Worm (Caenorhabditis elegans) whole organism, L1 larva: ENCODE results near the gene F18E3.12.

Experiments
- C04F5.9 ChIP-seq: sonication (generic microtip); optimal IDR thresholded peaks from 2 replicates; lab custom pipeline; 2016; ENCODE audit warnings: missing genetic modification characterization, missing compliant biosample characterization
- alr-1 ChIP-seq: fragments of 200-800 bp; sonication (Bioruptor generic); optimal IDR thresholded peaks from 2 replicates; lab custom pipeline; 2018; ENCODE audit warnings: borderline replicate concordance, mild to moderate bottlenecking, missing genetic modification characterization, missing compliant biosample characterization
- ama-1 ChIP-seq: fragments of 150-350 bp; optimal IDR thresholded peaks from 2 replicates; lab custom pipeline; 2014
- blmp-1 ChIP-seq: fragments of 150-350 bp; optimal IDR thresholded peaks from 2 replicates; lab custom pipeline; 2014; ENCODE audit warnings: missing biosample characterization, missing genetic modification characterization
- ceh-63 ChIP-seq: fragments of 200-800 bp; sonication (Bioruptor generic); optimal IDR thresholded peaks from 2 replicates; lab custom pipeline; 2018; ENCODE audit warnings: mild to moderate bottlenecking, missing genetic modification characterization, missing compliant biosample characterization
- ceh-8 ChIP-seq: fragments of 200-800 bp; sonication (Bioruptor generic); optimal IDR thresholded peaks from 2 replicates; lab custom pipeline; 2018; ENCODE audit warnings: mild to moderate bottlenecking, missing genetic modification characterization, moderate library complexity, missing compliant biosample characterization
- ceh-88 ChIP-seq: fragments of 200-800 bp; sonication (Bioruptor generic); IDR thresholded peaks from 2 replicates; pipeline ENCODE4 v1.3.6; 2022; ENCODE audit warnings: missing genetic modification characterization, missing compliant biosample characterization
- efl-1 ChIP-seq, 4 experiments: fragments of 150-350 bp; optimal IDR thresholded peaks in 3 of 4; peaks in 1 of 4; 1 replicate in 1 of 4; 2 replicates in 3 of 4; lab custom pipeline; 2014; ENCODE audit warnings: missing biosample characterization in 2 of 4, missing genetic modification characterization in 2 of 4, missing genetic modification reagents in 2 of 4
- egl-13 ChIP-seq: sonication (generic microtip); optimal IDR thresholded peaks from 2 replicates; lab custom pipeline; 2016; ENCODE audit warnings: missing genotype, missing genetic modification reagents, missing genetic modification characterization, missing compliant biosample characterization
- elt-3 ChIP-seq, 6 experiments: fragments of 150-350 bp in 1 of 6; sonication (generic microtip); optimal IDR thresholded peaks; 2 replicates each; lab custom pipeline; 2017 to 2018; ENCODE audit warnings: missing biosample characterization in 6 of 6, missing genetic modification characterization in 6 of 6, inconsistent platforms in 1 of 6
- ets-5 ChIP-seq: fragments of 200-800 bp; sonication (Bioruptor generic); IDR thresholded peaks from 2 replicates; pipeline ENCODE4 v1.3.6; 2022; ENCODE audit warnings: missing genetic modification characterization, missing compliant biosample characterization
- fkh-8 ChIP-seq: sonication (generic microtip); optimal IDR thresholded peaks from 2 replicates; lab custom pipeline; 2016; ENCODE audit warnings: mild to moderate bottlenecking, missing genetic modification characterization, missing compliant biosample characterization
- hlh-4 ChIP-seq: sonication (generic microtip); optimal IDR thresholded peaks from 2 replicates; lab custom pipeline; 2016; ENCODE audit warnings: mild to moderate bottlenecking, missing genetic modification characterization, missing compliant biosample characterization
- hpl-2 ChIP-seq: fragments of 150-350 bp; optimal IDR thresholded peaks from 2 replicates; lab custom pipeline; 2014; ENCODE audit warnings: missing biosample characterization, missing genetic modification reagents, missing genetic modification characterization
- lin-14 ChIP-seq: fragments of 200-800 bp; sonication (Bioruptor generic); optimal IDR thresholded peaks from 2 replicates; lab custom pipeline; 2018; ENCODE audit warnings: mild to moderate bottlenecking, missing genetic modification characterization, moderate library complexity, missing compliant biosample characterization
- lin-15B ChIP-seq: fragments of 150-350 bp; sonication (generic microtip); optimal IDR thresholded peaks from 3 replicates; lab custom pipeline; 2014; ENCODE audit warnings: missing biosample characterization, missing genetic modification characterization
- lin-35 ChIP-seq, 2 experiments: fragments of 150-350 bp; optimal IDR thresholded peaks; 2 replicates each; lab custom pipeline; 2014; ENCODE audit warnings: missing biosample characterization in 2 of 2, missing genetic modification characterization in 2 of 2, missing genetic modification reagents in 2 of 2
- lir-3 ChIP-seq: sonication (generic microtip); optimal IDR thresholded peaks from 2 replicates; lab custom pipeline; 2016; ENCODE audit warnings: mild to moderate bottlenecking, missing genetic modification characterization, moderate library complexity, missing compliant biosample characterization; ENCODE audit not compliant: poor library complexity
- lsy-2 ChIP-seq, 2 experiments: fragments of 150-350 bp; optimal IDR thresholded peaks; 2 replicates each; lab custom pipeline; 2014; ENCODE audit warnings: missing biosample characterization in 2 of 2, missing genetic modification characterization in 2 of 2
- mdl-1 ChIP-seq, 2 experiments: fragments of 150-350 bp; optimal IDR thresholded peaks; 2 replicates each; lab custom pipeline; 2014 to 2017; ENCODE audit warnings: missing biosample characterization in 2 of 2, missing genetic modification characterization in 2 of 2, inconsistent platforms in 1 of 2
- nhr-71 ChIP-seq: sonication (generic microtip); optimal IDR thresholded peaks from 2 replicates; lab custom pipeline; 2016; ENCODE audit warnings: mild to moderate bottlenecking, missing genetic modification characterization, moderate library complexity, missing compliant biosample characterization
- nhr-76 ChIP-seq: sonication (generic microtip); optimal IDR thresholded peaks from 2 replicates; lab custom pipeline; 2017; ENCODE audit warnings: missing biosample characterization, missing genetic modification characterization
- nhr-85 ChIP-seq: sonication (generic microtip); peaks from one replicate; lab custom pipeline; 2016; ENCODE audit warnings: missing genetic modification characterization, inconsistent platforms, missing compliant biosample characterization
- nhr-90 ChIP-seq: sonication (generic microtip); optimal IDR thresholded peaks from 2 replicates; lab custom pipeline; 2016; ENCODE audit warnings: mild to moderate bottlenecking, missing genetic modification characterization, missing compliant biosample characterization; ENCODE audit not compliant: poor library complexity
- pax-3 ChIP-seq: fragments of 200-800 bp; sonication (Bioruptor generic); optimal IDR thresholded peaks from 2 replicates; lab custom pipeline; 2018; ENCODE audit warnings: mild to moderate bottlenecking, missing genetic modification characterization, moderate library complexity, missing compliant biosample characterization
- snpc-4 ChIP-seq: fragments of 150-350 bp; optimal IDR thresholded peaks from 2 replicates; lab custom pipeline; 2014; ENCODE audit warnings: missing biosample characterization, missing genetic modification characterization
- sup-37 ChIP-seq: fragments of 200-800 bp; sonication (Bioruptor generic); optimal IDR thresholded peaks from 2 replicates; lab custom pipeline; 2018; ENCODE audit warnings: mild to moderate bottlenecking, missing genetic modification characterization, missing compliant biosample characterization
- swsn-7 ChIP-seq: sonication (generic microtip); optimal IDR thresholded peaks from 2 replicates; lab custom pipeline; 2016; ENCODE audit warnings: missing genetic modification characterization, missing compliant biosample characterization
- tbx-2 ChIP-seq: sonication (generic microtip); optimal IDR thresholded peaks from 2 replicates; lab custom pipeline; 2016; ENCODE audit warnings: missing genetic modification characterization, missing compliant biosample characterization
- unc-30 ChIP-seq: sonication (generic microtip); optimal IDR thresholded peaks from 2 replicates; lab custom pipeline; 2017; ENCODE audit warnings: missing biosample characterization, missing genetic modification characterization
- vab-15 ChIP-seq: sonication (generic microtip); optimal IDR thresholded peaks from 2 replicates; lab custom pipeline; 2017; ENCODE audit warnings: missing genotype, mild to moderate bottlenecking, missing genetic modification characterization, missing compliant biosample characterization

The F18E3.12 gene

ce11 chrV:7414909-7415308, at the start of gene F18E3.12:
Gene F18E3.12, plus strand, starts transcription at chrV:7414985.
- no peak for TF ChIP-seq pax-3 (tag; lab: Kevin White, UChicago)
- no peak for TF ChIP-seq hpl-2 (GFP tag; lab: Kevin White, UChicago)
- no peak for TF ChIP-seq nhr-90
- TF ChIP-seq lin-35 (GFP tag; optimal IDR thresholded peaks at IDR 0.05; lab: Kevin White, UChicago) = peak in 1 of 2 experiments; percentile 12
- TF ChIP-seq hlh-4 (tag; lab: Kevin White, UChicago) = no peak
- no peak for TF ChIP-seq snpc-4 (tag; lab: Kevin White, UChicago)
- TF ChIP-seq lsy-2 (tag; optimal IDR thresholded peaks at IDR 0.05; lab: Kevin White, UChicago) = no peak

ce11 chrV:7369578-7369977, 45.2 kb upstream of the F18E3.12 start, which contains the start of gene srj-14:
Gene srj-14, plus strand, starts transcription at chrV:7369708.
- TF ChIP-seq pax-3 (tag; lab: Kevin White, UChicago) (no peak), sup-37 (no peak), efl-1 (optimal IDR thresholded peaks at IDR 0.05; lab: Kevin White, UChicago) (no peak), efl-1 (GFP tag; optimal IDR thresholded peaks at IDR 0.05 in 1 of 2; lab: Kevin White, UChicago) (peak in 1 of 2 experiments; percentile 77)

ce11 chrV:7374090-7374489, 40.7 kb upstream of the F18E3.12 start, which contains the start of gene srx-56:
Gene srx-56, plus strand, starts transcription at chrV:7374390.
- TF ChIP-seq fkh-8 (peak; percentile 50), ceh-88 (no peak)

ce11 chrV:7379384-7379783, 35.4 kb upstream of the F18E3.12 start, which contains the start of gene srsx-24:
Gene srsx-24, minus strand, starts transcription at chrV:7379484.
- TF ChIP-seq lin-15B (no peak), ceh-8 (GFP tag; lab: Kevin White, UChicago) (peak; percentile 40)
- TF ChIP-seq, all 84 proteins: peak for 1

ce11 chrV:7381008-7381407, 33.8 kb upstream of the F18E3.12 start, which contains the start of gene C03G6.17:
Gene C03G6.17, minus strand, starts transcription at chrV:7381108.
- TF ChIP-seq sup-37 (no peak), nhr-85 (peak; percentile 63), lin-14 (GFP tag; lab: Kevin White, UChicago) (no peak), blmp-1 (peak; percentile 22)

ce11 chrV:7386052-7386573, 28.7 kb upstream of the F18E3.12 start, which contains the start of gene srp-6:
Gene srp-6, minus strand, starts transcription at chrV:7386102.
- no peak for TF ChIP-seq efl-1 (optimal IDR thresholded peaks at IDR 0.05; lab: Kevin White, UChicago)
- TF ChIP-seq efl-1 (GFP tag; optimal IDR thresholded peaks at IDR 0.05 in 1 of 2; lab: Kevin White, UChicago) = peak in 1 of 2 experiments; percentile 5
- no peak for TF ChIP-seq alr-1 (tag; lab: Kevin White, UChicago)
- TF ChIP-seq egl-13 = no peak
- peak; percentile 47 for TF ChIP-seq nhr-71
- TF ChIP-seq lin-14 (GFP tag; lab: Kevin White, UChicago) = peak; percentile 37
- TF ChIP-seq fkh-8 = peak; percentile 42
- peak; percentile 57 for TF ChIP-seq hlh-4 (tag; lab: Kevin White, UChicago)
- peak; percentile 35 for TF ChIP-seq blmp-1
- TF ChIP-seq, all 84 proteins: peak for 6

- no peak for TF ChIP-seq C04F5.9 (tag; lab: Kevin White, UChicago)
- no peak for TF ChIP-seq tbx-2 (tag; lab: Kevin White, UChicago)
- no peak for TF ChIP-seq unc-30 (tag; lab: Kevin White, UChicago)
- TF ChIP-seq ceh-88 = no peak
- no peak for TF ChIP-seq nhr-76
- TF ChIP-seq nhr-85 = no peak
- no peak for TF ChIP-seq lir-3
- TF ChIP-seq mdl-1 (tag; optimal IDR thresholded peaks at IDR 0.05; lab: Kevin White, UChicago) = no peak
- TF ChIP-seq efl-1 (optimal IDR thresholded peaks at IDR 0.05; lab: Kevin White, UChicago) = no peak
- TF ChIP-seq efl-1 (GFP tag; optimal IDR thresholded peaks at IDR 0.05 in 1 of 2; lab: Kevin White, UChicago) = no peak
- no peak for TF ChIP-seq lin-14 (GFP tag; lab: Kevin White, UChicago)
- TF ChIP-seq ceh-63 (GFP tag; lab: Kevin White, UChicago) = no peak
- TF ChIP-seq vab-15 = no peak
- TF ChIP-seq elt-3 (tag; optimal IDR thresholded peaks at IDR 0.05; lab: Kevin White, UChicago) = no peak
- no peak for TF ChIP-seq alr-1 (tag; lab: Kevin White, UChicago)
- TF ChIP-seq ama-1 (lab: Kevin White, UChicago) = no peak
- no peak for TF ChIP-seq ets-5
- TF ChIP-seq swsn-7 (tag; lab: Kevin White, UChicago) = no peak
- TF ChIP-seq, all 84 proteins: peak for 0
Observed at ce11 chrV:7387755-7388154, 27.0 kb upstream of the F18E3.12 start, which contains the start of gene C02H6.3. Gene C02H6.3, minus strand, starts transcription at chrV:7387855.
